Worm (Caenorhabditis elegans) whole organism, early embryonic: ENCODE data around the gene srh-32.

Experiments used
- B0310.2 ChIP-seq: sonication (generic microtip); optimal IDR thresholded peaks from 2 replicates; lab custom pipeline; 2016; ENCODE audit warnings: mild to moderate bottlenecking, missing genetic modification characterization, missing compliant biosample characterization
- ama-1 ChIP-seq: fragments of 150-350 bp; optimal IDR thresholded peaks from 2 replicates; lab custom pipeline; 2014
- flt-1 ChIP-seq: fragments of 200-800 bp; sonication (Bioruptor generic); IDR thresholded peaks from 2 replicates; pipeline ENCODE4 v1.3.6; 2022; ENCODE audit warnings: missing genetic modification characterization, missing compliant biosample characterization
- hmg-4 ChIP-seq: fragments of 200-800 bp; sonication (Bioruptor generic); optimal IDR thresholded peaks from 2 replicates; lab custom pipeline; 2018; ENCODE audit warnings: mild to moderate bottlenecking, missing genetic modification characterization, missing compliant biosample characterization
- hnd-1 ChIP-seq: sonication (generic microtip); optimal IDR thresholded peaks from 2 replicates; lab custom pipeline; 2016; ENCODE audit warnings: missing genetic modification characterization, missing compliant biosample characterization
- sea-1 ChIP-seq: fragments of 200-800 bp; sonication (Bioruptor generic); conservative IDR thresholded peaks from 2 replicates; pipeline ENCODE4 v1.3.6; 2022; ENCODE audit warnings: missing genetic modification characterization, missing compliant biosample characterization
- tbx-37 ChIP-seq: fragments of 200-800 bp; sonication (Bioruptor generic); conservative IDR thresholded peaks from 2 replicates; pipeline ENCODE4 v1.3.6; 2022; ENCODE audit warnings: missing genetic modification reagents, missing genetic modification characterization, missing compliant biosample characterization
- tra-4 ChIP-seq: sonication (generic microtip); optimal IDR thresholded peaks from 2 replicates; lab custom pipeline; 2017; ENCODE audit warnings: missing genetic modification characterization, missing compliant biosample characterization

DNA sequence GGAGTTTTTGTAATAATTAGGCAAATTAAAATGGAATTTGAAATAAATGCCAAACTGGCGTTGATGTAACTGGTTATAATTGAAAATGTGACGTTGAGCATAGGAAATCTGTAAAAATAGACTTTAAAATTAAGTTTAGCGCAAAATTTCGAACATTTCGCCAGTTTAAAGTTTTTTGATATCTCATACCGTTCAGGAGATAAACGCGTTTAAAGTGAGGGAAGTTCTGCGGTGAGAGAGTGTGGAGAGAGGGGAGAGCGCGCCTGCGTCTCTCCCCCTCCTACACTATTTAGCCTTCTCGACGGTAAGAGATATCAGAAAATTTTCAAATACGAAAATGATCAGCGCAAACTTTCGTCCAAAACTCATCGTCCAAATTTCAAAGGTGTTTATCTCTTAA lies 24.5 kb upstream of the srh-32 start, which contains the start of gene str-92:
- TF ChIP-seq tbx-37 (GFP tag; lab: Robert Waterston, UW) (no peak), ama-1 (lab: Kevin White, UChicago) (no peak), sea-1 (no peak), B0310.2 (tag; lab: Kevin White, UChicago) (no peak), flt-1 (no peak), hmg-4 (GFP tag; lab: Kevin White, UChicago) (no peak), tra-4 (tag; lab: Kevin White, UChicago) (no peak), hnd-1 (tag; lab: Kevin White, UChicago) (no peak)
